Worm (Caenorhabditis elegans) whole organism, L4 larva: Measurements from ENCODE around the gene C52G5.2.

Experiments used
- F26F4.8 ChIP-seq: fragments of 200-800 bp; sonication (Bioruptor generic); conservative IDR thresholded peaks from 2 replicates; pipeline ENCODE4 v1.3.6; 2022; ENCODE audit warnings: missing genetic modification characterization, missing compliant biosample characterization
- F44E2.7 ChIP-seq: fragments of 200-800 bp; sonication (Bioruptor generic); IDR thresholded peaks from 2 replicates; pipeline ENCODE4 v2.1.2; 2022; ENCODE audit warnings: missing genetic modification characterization, missing compliant biosample characterization
- R02D3.7 ChIP-seq: fragments of 150-350 bp; sonication (generic microtip); optimal IDR thresholded peaks from 3 replicates; lab custom pipeline; 2014; ENCODE audit warnings: missing biosample characterization, missing genetic modification characterization
- Y105C5A.15 ChIP-seq: fragments of 200-800 bp; sonication (Bioruptor generic); IDR thresholded peaks from 2 replicates; pipeline ENCODE4 v1.3.6; 2022; ENCODE audit warnings: missing genetic modification characterization, missing compliant biosample characterization
- Y48G9A.11 ChIP-seq: fragments of 200-800 bp; sonication (Bioruptor generic); IDR thresholded peaks from 2 replicates; pipeline ENCODE4 v1.3.6; 2022; ENCODE audit warnings: missing genetic modification reagents, missing genetic modification characterization, missing compliant biosample characterization
- Y75B8A.6 ChIP-seq: fragments of 200-800 bp; sonication (Bioruptor generic); IDR thresholded peaks from 2 replicates; pipeline ENCODE4 v1.3.6; 2022; ENCODE audit warnings: missing genetic modification reagents, missing genetic modification characterization, missing compliant biosample characterization
- ama-1 ChIP-seq: fragments of 150-350 bp; optimal IDR thresholded peaks from 2 replicates; lab custom pipeline; 2014; ENCODE audit warnings: inconsistent platforms, mixed read lengths
- attf-4 ChIP-seq: sonication (generic microtip); optimal IDR thresholded peaks from 3 replicates; lab custom pipeline; 2017; ENCODE audit warnings: missing biosample characterization, missing genetic modification characterization
- ceh-28 ChIP-seq: fragments of 150-350 bp; optimal IDR thresholded peaks from 2 replicates; lab custom pipeline; 2014; ENCODE audit warnings: missing biosample characterization, missing genetic modification reagents, missing genetic modification characterization
- ceh-44 ChIP-seq: fragments of 200-800 bp; sonication (Bioruptor generic); IDR thresholded peaks from 2 replicates; pipeline ENCODE4 v1.3.6; 2022; ENCODE audit warnings: missing genetic modification reagents, missing genetic modification characterization, missing compliant biosample characterization
- ceh-82 ChIP-seq: sonication (generic microtip); optimal IDR thresholded peaks from 2 replicates; lab custom pipeline; 2017; ENCODE audit warnings: missing biosample characterization, missing genetic modification characterization
- cey-2 ChIP-seq: sonication (generic microtip); optimal IDR thresholded peaks from 3 replicates; lab custom pipeline; 2017; ENCODE audit warnings: missing genetic modification characterization, mild to moderate bottlenecking, missing compliant biosample characterization, antibody characterized with exemption, borderline replicate concordance; ENCODE audit not compliant: insufficient read depth
- ctbp-1 ChIP-seq: fragments of 200-800 bp; sonication (Bioruptor generic); IDR thresholded peaks from 2 replicates; pipeline ENCODE4 v1.3.6; 2022; ENCODE audit warnings: missing genetic modification reagents, missing genetic modification characterization, missing compliant biosample characterization
- dmd-9 ChIP-seq: fragments of 200-800 bp; sonication (Bioruptor generic); IDR thresholded peaks from 2 replicates; pipeline ENCODE4 v1.3.6; 2022; ENCODE audit warnings: missing genetic modification reagents, missing genetic modification characterization, missing compliant biosample characterization
- duxl-1 ChIP-seq: sonication (generic microtip); optimal IDR thresholded peaks from 2 replicates; lab custom pipeline; 2016; ENCODE audit warnings: mild to moderate bottlenecking, missing genetic modification characterization, moderate library complexity, missing compliant biosample characterization; ENCODE audit not compliant: poor library complexity
- egl-43 ChIP-seq: fragments of 200-800 bp; sonication (Bioruptor generic); IDR thresholded peaks from 2 replicates; pipeline ENCODE4 v1.3.6; 2022; ENCODE audit warnings: missing genetic modification reagents, missing genetic modification characterization, missing compliant biosample characterization
- fkh-10 ChIP-seq: fragments of 150-350 bp; optimal IDR thresholded peaks from 2 replicates; lab custom pipeline; 2014; ENCODE audit warnings: missing biosample characterization, missing genetic modification reagents, missing genetic modification characterization
- fos-1 ChIP-seq: fragments of 150-350 bp; optimal IDR thresholded peaks from 2 replicates; lab custom pipeline; 2014; ENCODE audit warnings: missing biosample characterization, missing genetic modification characterization
- hlh-11 ChIP-seq: fragments of 200-800 bp; sonication (Bioruptor generic); optimal IDR thresholded peaks from 2 replicates; lab custom pipeline; 2018; ENCODE audit warnings: mild to moderate bottlenecking, missing genetic modification characterization, missing compliant biosample characterization
- hlh-30 ChIP-seq: sonication (generic microtip); optimal IDR thresholded peaks from 2 replicates; lab custom pipeline; 2017; ENCODE audit warnings: antibody characterized with exemption, mild to moderate bottlenecking, missing genetic modification characterization, missing compliant biosample characterization; ENCODE audit not compliant: insufficient read depth
- lin-1 ChIP-seq: fragments of 200-800 bp; sonication (Bioruptor generic); IDR thresholded peaks from 2 replicates; pipeline ENCODE4 v1.3.6; 2022; ENCODE audit warnings: missing genetic modification reagents, missing genetic modification characterization, missing compliant biosample characterization
- lin-13 ChIP-seq: fragments of 150-350 bp; optimal IDR thresholded peaks from 2 replicates; lab custom pipeline; 2014; ENCODE audit warnings: missing biosample characterization, missing genetic modification reagents, missing genetic modification characterization
- lin-15B ChIP-seq: fragments of 150-350 bp; sonication (generic microtip); optimal IDR thresholded peaks from 3 replicates; lab custom pipeline; 2014; ENCODE audit warnings: missing biosample characterization, missing genetic modification characterization
- lin-29 ChIP-seq: fragments of 200-800 bp; sonication (Bioruptor generic); IDR thresholded peaks from 2 replicates; pipeline ENCODE4 v1.3.6; 2022; ENCODE audit warnings: missing genetic modification reagents, missing genetic modification characterization, missing compliant biosample characterization
- lsy-2 ChIP-seq, 2 experiments: fragments of 150-350 bp in 1 of 2; sonication (generic microtip) in 1 of 2; optimal IDR thresholded peaks; 2 replicates each; lab custom pipeline; 2014 to 2017; ENCODE audit warnings: missing biosample characterization in 2 of 2, missing genetic modification characterization in 2 of 2
- madf-5 ChIP-seq, 2 experiments: fragments of 200-800 bp; sonication (Bioruptor generic); IDR thresholded peaks; 2 replicates each; pipeline ENCODE4 v1.3.6; 2022; ENCODE audit warnings: missing compliant biosample characterization in 2 of 2, missing genetic modification characterization in 2 of 2
- madf-9 ChIP-seq: fragments of 200-800 bp; sonication (Bioruptor generic); conservative IDR thresholded peaks from 2 replicates; pipeline ENCODE4 v1.3.6; 2022; ENCODE audit warnings: missing genetic modification reagents, missing genetic modification characterization, missing compliant biosample characterization
- mdt-29 ChIP-seq: fragments of 200-800 bp; sonication (Bioruptor generic); IDR thresholded peaks from 2 replicates; pipeline ENCODE4 v1.3.6; 2022; ENCODE audit warnings: missing genetic modification reagents, missing genetic modification characterization, missing compliant biosample characterization
- nhr-10 ChIP-seq: fragments of 150-350 bp; optimal IDR thresholded peaks from 2 replicates; lab custom pipeline; 2014; ENCODE audit warnings: missing biosample characterization, missing genetic modification characterization
- nhr-11 ChIP-seq: fragments of 150-350 bp; optimal IDR thresholded peaks from 2 replicates; lab custom pipeline; 2014; ENCODE audit warnings: missing biosample characterization, missing genetic modification characterization
- nhr-28 ChIP-seq: fragments of 150-350 bp; optimal IDR thresholded peaks from 2 replicates; lab custom pipeline; 2014; ENCODE audit warnings: missing biosample characterization, missing genetic modification characterization
- nhr-41 ChIP-seq: fragments of 200-800 bp; sonication (Bioruptor generic); IDR thresholded peaks from 2 replicates; pipeline ENCODE4 v1.3.6; 2022; ENCODE audit warnings: missing genetic modification reagents, missing genetic modification characterization, missing compliant biosample characterization
- nhr-6 ChIP-seq: fragments of 150-350 bp; optimal IDR thresholded peaks from 2 replicates; lab custom pipeline; 2014; ENCODE audit warnings: missing biosample characterization, missing genetic modification characterization
- nhr-76 ChIP-seq: fragments of 150-350 bp; optimal IDR thresholded peaks from 2 replicates; lab custom pipeline; 2014; ENCODE audit warnings: missing biosample characterization, missing genetic modification characterization
- nhr-77 ChIP-seq: fragments of 150-350 bp; optimal IDR thresholded peaks from 2 replicates; lab custom pipeline; 2014; ENCODE audit warnings: missing biosample characterization, missing genetic modification characterization
- php-3 ChIP-seq: fragments of 200-800 bp; sonication (Bioruptor generic); IDR thresholded peaks from 2 replicates; pipeline ENCODE4 v1.3.6; 2022; ENCODE audit warnings: missing genetic modification reagents, missing genetic modification characterization, missing compliant biosample characterization
- pqm-1 ChIP-seq: sonication (generic microtip); optimal IDR thresholded peaks from 2 replicates; lab custom pipeline; 2017; ENCODE audit warnings: missing biosample characterization, missing genetic modification characterization
- rbr-2 ChIP-seq: sonication (generic microtip); optimal IDR thresholded peaks from 2 replicates; lab custom pipeline; 2016; ENCODE audit warnings: missing genotype, missing genetic modification characterization, missing compliant biosample characterization
- saeg-2 ChIP-seq: fragments of 200-800 bp; sonication (Bioruptor generic); IDR thresholded peaks from 2 replicates; pipeline ENCODE4 v1.3.6; 2022; ENCODE audit warnings: missing genetic modification reagents, missing genetic modification characterization, missing compliant biosample characterization
- set-16 ChIP-seq: fragments of 200-800 bp; sonication (Bioruptor generic); IDR thresholded peaks from 2 replicates; pipeline ENCODE4 v1.3.6; 2022; ENCODE audit warnings: missing genetic modification reagents, missing genetic modification characterization, missing compliant biosample characterization
- skn-1 ChIP-seq: fragments of 150-350 bp; optimal IDR thresholded peaks from 2 replicates; lab custom pipeline; 2014; ENCODE audit warnings: missing biosample characterization, missing genetic modification characterization
- snpc-1.2 ChIP-seq: fragments of 200-800 bp; sonication (Bioruptor generic); IDR thresholded peaks from 2 replicates; pipeline ENCODE4 v1.3.6; 2022; ENCODE audit warnings: missing genetic modification reagents, missing genetic modification characterization, missing compliant biosample characterization
- snpc-4 ChIP-seq: fragments of 150-350 bp; optimal IDR thresholded peaks from 2 replicates; lab custom pipeline; 2014; ENCODE audit warnings: missing biosample characterization, missing genetic modification characterization
- spr-1 ChIP-seq: sonication (generic microtip); optimal IDR thresholded peaks from 2 replicates; lab custom pipeline; 2016; ENCODE audit warnings: mild to moderate bottlenecking, missing genetic modification characterization, missing compliant biosample characterization
- spr-3 ChIP-seq: fragments of 200-800 bp; sonication (Bioruptor generic); optimal IDR thresholded peaks from 2 replicates; lab custom pipeline; 2018; ENCODE audit warnings: mild to moderate bottlenecking, missing genetic modification characterization, missing compliant biosample characterization
- tag-97 ChIP-seq: fragments of 200-800 bp; sonication (Bioruptor generic); IDR thresholded peaks from 2 replicates; pipeline ENCODE4 v1.3.6; 2022; ENCODE audit warnings: missing genetic modification characterization, missing compliant biosample characterization
- tra-1 ChIP-seq: fragments of 200-800 bp; sonication (Bioruptor generic); IDR thresholded peaks from 2 replicates; pipeline ENCODE4 v1.3.6; 2022; ENCODE audit warnings: missing genetic modification reagents, missing genetic modification characterization, missing compliant biosample characterization
- unc-130 ChIP-seq: sonication (generic microtip); optimal IDR thresholded peaks from 2 replicates; lab custom pipeline; 2016; ENCODE audit warnings: missing genetic modification reagents, missing genetic modification characterization, missing compliant biosample characterization
- unc-39 ChIP-seq: sonication (generic microtip); optimal IDR thresholded peaks from 2 replicates; lab custom pipeline; 2017; ENCODE audit warnings: missing biosample characterization, missing genetic modification characterization
- vab-7 ChIP-seq: fragments of 200-800 bp; sonication (Bioruptor generic); IDR thresholded peaks from 2 replicates; pipeline ENCODE4 v1.3.6; 2022; ENCODE audit warnings: missing genetic modification reagents, missing genetic modification characterization, missing compliant biosample characterization
- zag-1 ChIP-seq: fragments of 150-350 bp; optimal IDR thresholded peaks from 2 replicates; lab custom pipeline; 2014; ENCODE audit warnings: missing biosample characterization, missing genetic modification characterization
- zip-2 ChIP-seq: fragments of 150-350 bp; optimal IDR thresholded peaks from 2 replicates; lab custom pipeline; 2014; ENCODE audit warnings: missing biosample characterization, missing genetic modification characterization
- ztf-11 ChIP-seq: fragments of 150-350 bp; optimal IDR thresholded peaks from 2 replicates; lab custom pipeline; 2014; ENCODE audit warnings: missing biosample characterization, missing genetic modification characterization

C52G5.2 gene

ce11 chrX:12869827-12870394 lies 26.8 kb downstream of the C52G5.2 start:
- TF ChIP-seq mdt-29 (GFP tag; lab: Robert Waterston, UW) (no peak), fos-1 (tag; lab: Kevin White, UChicago) (no peak), duxl-1 (no peak), ceh-28 (tag; lab: Kevin White, UChicago) (no peak), set-16 (GFP tag; lab: Robert Waterston, UW) (no peak), rbr-2 (tag; lab: Kevin White, UChicago) (no peak), fkh-10 (GFP tag; lab: Kevin White, UChicago) (no peak), F26F4.8 (GFP tag; lab: Robert Waterston, UW) (no peak), F44E2.7 (GFP tag; lab: Robert Waterston, UW) (no peak), hlh-11 (tag; lab: Kevin White, UChicago) (peak; percentile 76), vab-7 (no peak), zip-2 (no peak), Y48G9A.11 (GFP tag; lab: Robert Waterston, UW) (no peak), cey-2 (tag; lab: Kevin White, UChicago) (no peak), madf-9 (no peak), ctbp-1 (GFP tag; lab: Robert Waterston, UW) (no peak), zag-1 (tag; lab: Kevin White, UChicago) (no peak), Y75B8A.6 (GFP tag; lab: Robert Waterston, UW) (no peak), snpc-4 (tag; lab: Kevin White, UChicago) (no peak), dmd-9 (GFP tag; lab: Robert Waterston, UW) (no peak), ceh-44 (no peak), spr-3 (GFP tag; lab: Kevin White, UChicago) (no peak), lin-29 (GFP tag; lab: Robert Waterston, UW) (no peak), tag-97 (GFP tag; lab: Robert Waterston, UW) (no peak), nhr-41 (GFP tag; lab: Robert Waterston, UW) (no peak), php-3 (GFP tag; lab: Robert Waterston, UW) (no peak), nhr-77 (tag; lab: Kevin White, UChicago) (no peak), nhr-76 (tag; lab: Kevin White, UChicago) (no peak), lin-15B (no peak), ama-1 (no peak), ceh-82 (tag; lab: Kevin White, UChicago) (no peak), nhr-28 (peak; percentile 48), lsy-2 (tag; optimal IDR thresholded peaks at IDR 0.05; lab: Kevin White, UChicago) (no peak), spr-1 (tag; lab: Kevin White, UChicago) (no peak), tra-1 (GFP tag; lab: Robert Waterston, UW) (no peak), lin-13 (GFP tag; lab: Kevin White, UChicago) (no peak), saeg-2 (GFP tag; lab: Robert Waterston, UW) (no peak), ztf-11 (no peak), madf-5 (GFP tag; IDR thresholded peaks at IDR 0.05; lab: Robert Waterston, UW) (no peak), skn-1 (tag; lab: Kevin White, UChicago) (no peak), unc-130 (GFP tag; lab: Kevin White, UChicago) (no peak), nhr-11 (peak; percentile 41), nhr-10 (no peak), Y105C5A.15 (no peak), snpc-1.2 (GFP tag; lab: Robert Waterston, UW) (no peak), lin-1 (GFP tag; lab: Robert Waterston, UW) (no peak), pqm-1 (tag; lab: Kevin White, UChicago) (peak; percentile 95), hlh-30 (tag; lab: Kevin White, UChicago) (no peak), R02D3.7 (tag; lab: Kevin White, UChicago) (no peak), unc-39 (tag; lab: Kevin White, UChicago) (no peak), nhr-6 (no peak), attf-4 (tag; lab: Kevin White, UChicago) (no peak), egl-43 (no peak)
